Fruit fly (Drosophila melanogaster) whole organism, embryonic: ENCODE data around the gene PDCD-5.

Experiments
- CG10209 ChIP-seq: fragments of 200-800 bp; sonication (Bioruptor generic); optimal IDR thresholded peaks from 3 replicates; lab custom pipeline; 2017; ENCODE audit warnings: missing biosample characterization, mild to moderate bottlenecking, missing genetic modification characterization, missing genetic modification reagents
- CG10565 ChIP-seq: fragments of 200-800 bp; sonication (Bioruptor generic); optimal IDR thresholded peaks from 3 replicates; lab custom pipeline; 2016; ENCODE audit warnings: missing biosample characterization, mild to moderate bottlenecking, missing genetic modification characterization
- CG11456 ChIP-seq: fragments of 200-800 bp; sonication (Bioruptor generic); IDR thresholded peaks from 3 replicates; pipeline ENCODE4 v1.3.6; 2022; ENCODE audit warnings: missing biosample characterization, missing genetic modification characterization
- CG11723 ChIP-seq: fragments of 200-800 bp; sonication (Bioruptor generic); optimal IDR thresholded peaks from 2 replicates; lab custom pipeline; 2017; ENCODE audit warnings: missing biosample characterization, mild to moderate bottlenecking, missing genetic modification characterization
- CG12104 ChIP-seq: fragments of 200-800 bp; sonication (Bioruptor generic); optimal IDR thresholded peaks from 3 replicates; lab custom pipeline; 2016; ENCODE audit warnings: missing biosample characterization, missing genetic modification characterization
- CG12219 ChIP-seq: fragments of 200-800 bp; sonication (Bioruptor generic); optimal IDR thresholded peaks from 3 replicates; lab custom pipeline; 2018; ENCODE audit warnings: missing biosample characterization, mild to moderate bottlenecking, missing genetic modification characterization
- CG12744 ChIP-seq: fragments of 200-800 bp; sonication (Bioruptor generic); optimal IDR thresholded peaks from 2 replicates; lab custom pipeline; 2016; ENCODE audit warnings: missing biosample characterization, missing genetic modification characterization
- CG16863 ChIP-seq: fragments of 200-800 bp; sonication (Bioruptor generic); optimal IDR thresholded peaks from 3 replicates; lab custom pipeline; 2016; ENCODE audit warnings: missing biosample characterization, missing genetic modification characterization
- CG1832 ChIP-seq: fragments of 200-800 bp; sonication (Bioruptor generic); optimal IDR thresholded peaks from 2 replicates; lab custom pipeline; 2017; ENCODE audit warnings: missing biosample characterization, mild to moderate bottlenecking, missing genetic modification characterization, inconsistent platforms
- CG3065 ChIP-seq: fragments of 200-800 bp; sonication (Bioruptor generic); optimal IDR thresholded peaks from 2 replicates; lab custom pipeline; 2016; ENCODE audit warnings: missing biosample characterization, missing genetic modification characterization
- CG31224 ChIP-seq: fragments of 200-800 bp; sonication (Bioruptor generic); IDR thresholded peaks from 2 replicates; pipeline ENCODE4 v1.3.6; 2022; ENCODE audit warnings: missing biosample characterization, missing genetic modification characterization
- CG3281 ChIP-seq: fragments of 200-800 bp; sonication (Bioruptor generic); optimal IDR thresholded peaks from 3 replicates; lab custom pipeline; 2017; ENCODE audit warnings: missing biosample characterization, mild to moderate bottlenecking, missing genetic modification characterization
- CG43689 ChIP-seq: fragments of 200-800 bp; sonication (Bioruptor generic); IDR thresholded peaks from 2 replicates; pipeline ENCODE4 v1.3.6; 2022; ENCODE audit warnings: missing biosample characterization, missing genetic modification characterization
- CG4404 ChIP-seq: fragments of 200-800 bp; sonication (Bioruptor generic); IDR thresholded peaks from 2 replicates; pipeline ENCODE4 v1.3.6; 2022; ENCODE audit warnings: missing biosample characterization, missing genetic modification characterization
- CG4617 ChIP-seq: fragments of 200-800 bp; sonication (Bioruptor generic); optimal IDR thresholded peaks from 3 replicates; lab custom pipeline; 2016; ENCODE audit warnings: missing biosample characterization, missing genetic modification characterization, borderline replicate concordance
- CG6765 ChIP-seq: fragments of 200-800 bp; sonication (Bioruptor generic); optimal IDR thresholded peaks from 3 replicates; lab custom pipeline; 2017; ENCODE audit warnings: missing biosample characterization, mild to moderate bottlenecking, missing genetic modification characterization
- CG7372 ChIP-seq: fragments of 200-800 bp; sonication (Bioruptor generic); IDR thresholded peaks from 2 replicates; pipeline ENCODE4 v1.3.6; 2022; ENCODE audit warnings: missing biosample characterization, missing genetic modification characterization
- CG8765 ChIP-seq: fragments of 200-800 bp; sonication (Bioruptor generic); IDR thresholded peaks from 2 replicates; pipeline ENCODE4 v1.3.6; 2022; ENCODE audit warnings: missing biosample characterization, missing genetic modification characterization
- CG8924 ChIP-seq: fragments of 200-800 bp; optimal IDR thresholded peaks from 3 replicates; lab custom pipeline; 2019; ENCODE audit warnings: missing biosample characterization, mild to moderate bottlenecking, missing genetic modification characterization, moderate library complexity
- CG9437 ChIP-seq: fragments of 200-800 bp; sonication (Bioruptor generic); optimal IDR thresholded peaks from 2 replicates; lab custom pipeline; 2018; ENCODE audit warnings: missing biosample characterization, mild to moderate bottlenecking, missing genetic modification characterization
- CkIIα-i1 ChIP-seq: fragments of 200-800 bp; sonication (Bioruptor generic); IDR thresholded peaks from 2 replicates; pipeline ENCODE4 v1.3.6; 2022; ENCODE audit warnings: missing biosample characterization, missing genetic modification characterization
- Deaf1 ChIP-seq: fragments of 200-800 bp; optimal IDR thresholded peaks from 3 replicates; lab custom pipeline; 2019; ENCODE audit warnings: missing biosample characterization, mild to moderate bottlenecking, missing genetic modification characterization, moderate library complexity
- Dref ChIP-seq: fragments of 200-800 bp; sonication (Bioruptor generic); IDR thresholded peaks from 2 replicates; pipeline ENCODE4 v1.3.6; 2022; ENCODE audit warnings: missing biosample characterization, missing genetic modification characterization
- Drgx ChIP-seq: fragments of 200-800 bp; sonication (Bioruptor generic); IDR thresholded peaks from 2 replicates; pipeline ENCODE4 v1.3.6; 2022; ENCODE audit warnings: missing biosample characterization, missing genetic modification characterization
- HLH4C ChIP-seq: fragments of 200-800 bp; sonication (Bioruptor generic); IDR thresholded peaks from 3 replicates; pipeline ENCODE4 v1.3.6; 2022; ENCODE audit warnings: missing biosample characterization, missing genetic modification characterization; ENCODE audit not compliant: partially characterized antibody
- Hmx ChIP-seq: fragments of 200-800 bp; sonication (Bioruptor generic); optimal IDR thresholded peaks from 2 replicates; lab custom pipeline; 2016; ENCODE audit warnings: missing biosample characterization, missing genetic modification characterization
- MBD-R2 ChIP-seq: fragments of 200-800 bp; sonication (Bioruptor generic); IDR thresholded peaks from 2 replicates; pipeline ENCODE4 v1.3.6; 2022; ENCODE audit warnings: missing biosample characterization, missing genetic modification characterization
- MESR4 ChIP-seq: fragments of 200-800 bp; sonication (Bioruptor generic); optimal IDR thresholded peaks from 2 replicates; lab custom pipeline; 2018; ENCODE audit warnings: missing biosample characterization, mild to moderate bottlenecking, missing genetic modification characterization, moderate library complexity
- Mes4 ChIP-seq: fragments of 200-800 bp; sonication (Bioruptor generic); optimal IDR thresholded peaks from 2 replicates; lab custom pipeline; 2016; ENCODE audit warnings: missing biosample characterization, missing genetic modification characterization
- NC2β ChIP-seq: fragments of 200-800 bp; sonication (Bioruptor generic); optimal IDR thresholded peaks from 2 replicates; lab custom pipeline; 2016; ENCODE audit warnings: missing biosample characterization, missing genetic modification characterization
- Nf-YB ChIP-seq: fragments of 200-800 bp; sonication (Bioruptor generic); optimal IDR thresholded peaks from 3 replicates; lab custom pipeline; 2019; ENCODE audit warnings: missing biosample characterization, mild to moderate bottlenecking, missing genetic modification characterization, moderate library complexity
- Nf-YC ChIP-seq: fragments of 200-800 bp; optimal IDR thresholded peaks from 3 replicates; lab custom pipeline; 2019; ENCODE audit warnings: missing biosample characterization, mild to moderate bottlenecking, missing genetic modification characterization, moderate library complexity
- PHDP ChIP-seq: fragments of 200-800 bp; sonication (Bioruptor generic); optimal IDR thresholded peaks from 3 replicates; lab custom pipeline; 2018; ENCODE audit warnings: missing biosample characterization, mild to moderate bottlenecking, missing genetic modification characterization, moderate library complexity
- Poxn ChIP-seq: fragments of 200-800 bp; sonication (Bioruptor generic); IDR thresholded peaks from 2 replicates; pipeline ENCODE4 v1.3.6; 2022; ENCODE audit warnings: missing biosample characterization, missing genetic modification characterization
- Ptx1 ChIP-seq: fragments of 200-800 bp; sonication (Bioruptor generic); IDR thresholded peaks from 2 replicates; pipeline ENCODE4 v1.3.6; 2022; ENCODE audit warnings: missing biosample characterization, missing genetic modification characterization
- ab ChIP-seq: fragments of 200-800 bp; sonication (Bioruptor generic); optimal IDR thresholded peaks from 2 replicates; lab custom pipeline; 2016; ENCODE audit warnings: missing biosample characterization, missing genetic modification characterization
- abd-A ChIP-seq: fragments of 200-800 bp; sonication (Bioruptor generic); optimal IDR thresholded peaks from 3 replicates; lab custom pipeline; 2019; ENCODE audit warnings: missing biosample characterization, mild to moderate bottlenecking, missing genetic modification characterization, moderate library complexity
- al ChIP-seq: fragments of 200-800 bp; sonication (Bioruptor generic); IDR thresholded peaks from 2 replicates; pipeline ENCODE4 v1.3.6; 2022; ENCODE audit warnings: missing biosample characterization, missing genetic modification characterization
- cas ChIP-seq: fragments of 200-800 bp; sonication (Bioruptor generic); IDR thresholded peaks from 2 replicates; pipeline ENCODE4 v1.3.6; 2022; ENCODE audit warnings: missing biosample characterization, missing genetic modification characterization
- da ChIP-seq: fragments of 200-800 bp; sonication (Bioruptor generic); optimal IDR thresholded peaks from 2 replicates; lab custom pipeline; 2016; ENCODE audit warnings: missing biosample characterization, missing genetic modification characterization
- ind ChIP-seq: fragments of 200-800 bp; sonication (Bioruptor generic); optimal IDR thresholded peaks from 3 replicates; lab custom pipeline; 2016; ENCODE audit warnings: missing biosample characterization, missing genetic modification characterization
- mirr ChIP-seq: fragments of 200-800 bp; sonication (Bioruptor generic); optimal IDR thresholded peaks from 3 replicates; lab custom pipeline; 2018; ENCODE audit warnings: missing biosample characterization, mild to moderate bottlenecking, missing genetic modification characterization
- nerfin-1 ChIP-seq: fragments of 200-800 bp; sonication (Bioruptor generic); optimal IDR thresholded peaks from 3 replicates; lab custom pipeline; 2019; ENCODE audit warnings: missing biosample characterization, mild to moderate bottlenecking, missing genetic modification characterization, moderate library complexity
- nerfin-2 ChIP-seq: fragments of 200-800 bp; sonication (Bioruptor generic); IDR thresholded peaks from 2 replicates; pipeline ENCODE4 v1.3.6; 2022; ENCODE audit warnings: missing biosample characterization, missing genetic modification characterization; ENCODE audit not compliant: partially characterized antibody
- odd ChIP-seq: fragments of 200-800 bp; sonication (Bioruptor generic); optimal IDR thresholded peaks from 2 replicates; lab custom pipeline; 2017; ENCODE audit warnings: missing biosample characterization, mild to moderate bottlenecking, missing genetic modification characterization
- p53 ChIP-seq: fragments of 200-800 bp; sonication (Bioruptor generic); optimal IDR thresholded peaks from 2 replicates; lab custom pipeline; 2016; ENCODE audit warnings: missing biosample characterization, missing genetic modification characterization
- pita ChIP-seq: fragments of 200-800 bp; sonication (Bioruptor generic); optimal IDR thresholded peaks from 2 replicates; lab custom pipeline; 2017; ENCODE audit warnings: missing biosample characterization, mild to moderate bottlenecking, missing genetic modification characterization
- pros ChIP-seq: fragments of 200-800 bp; sonication (Bioruptor generic); optimal IDR thresholded peaks from 3 replicates; lab custom pipeline; 2019; ENCODE audit warnings: missing biosample characterization, mild to moderate bottlenecking, missing genetic modification characterization, moderate library complexity
- ssp ChIP-seq: fragments of 200-800 bp; sonication (Bioruptor generic); IDR thresholded peaks from 2 replicates; pipeline ENCODE4 v1.3.6; 2022; ENCODE audit warnings: missing biosample characterization, missing genetic modification characterization
- unc-4 ChIP-seq: fragments of 200-800 bp; sonication (Bioruptor generic); IDR thresholded peaks from 2 replicates; pipeline ENCODE4 v1.3.6; 2022; ENCODE audit warnings: missing biosample characterization, missing genetic modification characterization; ENCODE audit not compliant: partially characterized antibody
- usp ChIP-seq: fragments of >200 bp; optimal IDR thresholded peaks from 2 replicates; lab custom pipeline; 2017; ENCODE audit warnings: missing biosample characterization, missing genetic modification characterization

PDCD-5 gene

dm6 chr3L:16228659-16229205 is 3.1 kb downstream of the PDCD-5 start, which contains the start of gene Tmx3 (continued):
- peak; percentile 90 for TF ChIP-seq CG10209 (GFP tag; lab: Kevin White, UChicago)
- peak; percentile 77 for TF ChIP-seq CG8765 (GFP tag; lab: Robert Waterston, UW)
- TF ChIP-seq CG6765 (GFP tag; lab: Kevin White, UChicago): peak; percentile 58
- no peak for TF ChIP-seq pita (GFP tag; lab: Kevin White, UChicago)
- TF ChIP-seq CG11456 (GFP tag; lab: Robert Waterston, UW): peak; percentile 95
- TF ChIP-seq ab (GFP tag; lab: Kevin White, UChicago): no peak
- TF ChIP-seq pros (GFP tag; lab: Kevin White, UChicago): no peak
- no peak for TF ChIP-seq CkIIα-i1 (GFP tag; lab: Robert Waterston, UW)
- no peak for TF ChIP-seq da (GFP tag; lab: Kevin White, UChicago)
- no peak for TF ChIP-seq CG11723
- TF ChIP-seq Deaf1 (tag; lab: Kevin White, UChicago): no peak
- TF ChIP-seq abd-A: no peak
- TF ChIP-seq Nf-YB (GFP tag; lab: Kevin White, UChicago): no peak
- peak; percentile 88 for TF ChIP-seq ssp (GFP tag; lab: Robert Waterston, UW)
- TF ChIP-seq unc-4 (GFP tag; lab: Robert Waterston, UW): no peak
- no peak for TF ChIP-seq HLH4C (GFP tag; lab: Robert Waterston, UW)
- TF ChIP-seq CG12104 (GFP tag; lab: Kevin White, UChicago): peak; percentile 76
- TF ChIP-seq MESR4: no peak
- peak; percentile 24 for TF ChIP-seq CG16863 (GFP tag; lab: Kevin White, UChicago)
- TF ChIP-seq MBD-R2 (GFP tag; lab: Robert Waterston, UW): peak; percentile 94
- TF ChIP-seq PHDP: peak; percentile 91
- TF ChIP-seq Ptx1 (GFP tag; lab: Robert Waterston, UW): peak; percentile 95
- TF ChIP-seq CG3281 (GFP tag; lab: Kevin White, UChicago): peak; percentile 74
- peak; percentile 74 for TF ChIP-seq CG9437 (GFP tag; lab: Kevin White, UChicago)
- TF ChIP-seq CG3065: peak; percentile 82
- TF ChIP-seq al: peak; percentile 90
- peak; percentile 83 for TF ChIP-seq CG4404 (GFP tag; lab: Robert Waterston, UW)
- TF ChIP-seq usp (GFP tag; lab: Kevin White, UChicago): no peak
- TF ChIP-seq CG8924 (tag; lab: Kevin White, UChicago): peak; percentile 89
- peak; percentile 3 for TF ChIP-seq Nf-YC
- TF ChIP-seq Poxn: peak; percentile 79
- TF ChIP-seq CG10565 (GFP tag; lab: Kevin White, UChicago): no peak
- TF ChIP-seq Mes4 (GFP tag; lab: Kevin White, UChicago): no peak
- peak; percentile 95 for TF ChIP-seq nerfin-1 (tag; lab: Kevin White, UChicago)
- peak; percentile 90 for TF ChIP-seq CG4617
- TF ChIP-seq CG1832: no peak
- peak; percentile 90 for TF ChIP-seq Drgx
- TF ChIP-seq CG31224: peak; percentile 82
- peak; percentile 88 for TF ChIP-seq CG7372 (GFP tag; lab: Robert Waterston, UW)
- no peak for TF ChIP-seq Dref
- no peak for TF ChIP-seq mirr (GFP tag; lab: Kevin White, UChicago)
- TF ChIP-seq CG43689 (GFP tag; lab: Robert Waterston, UW): peak; percentile 70; the same call in 1 of the 2 replicates
- no peak for TF ChIP-seq p53
- no peak for TF ChIP-seq nerfin-2 (GFP tag; lab: Robert Waterston, UW)
- TF ChIP-seq Hmx: no peak
- TF ChIP-seq cas: peak; percentile 86
- TF ChIP-seq CG12219 (GFP tag; lab: Kevin White, UChicago): no peak
- TF ChIP-seq NC2β (GFP tag; lab: Kevin White, UChicago): peak; percentile 18
- no peak for TF ChIP-seq odd
- peak; percentile 82 for TF ChIP-seq ind (GFP tag; lab: Kevin White, UChicago)
- peak; percentile 27 for TF ChIP-seq CG12744 (GFP tag; lab: Kevin White, UChicago)
